Fruit fly (Drosophila melanogaster) whole organism, prepupa: ENCODE data around the gene CrebA.

ENCODE experiments used
- CG1621 ChIP-seq: fragments of 200-800 bp; sonication (Bioruptor generic); optimal IDR thresholded peaks from 3 replicates; lab custom pipeline; 2018; ENCODE audit warnings: missing biosample characterization, mild to moderate bottlenecking, missing genetic modification characterization
- CG16779 ChIP-seq: fragments of 200-800 bp; sonication (Bioruptor generic); optimal IDR thresholded peaks from 3 replicates; lab custom pipeline; 2017; ENCODE audit warnings: missing biosample characterization, mild to moderate bottlenecking, missing genetic modification characterization
- CG32006 ChIP-seq: fragments of 200-800 bp; sonication (Bioruptor generic); optimal IDR thresholded peaks from 3 replicates; lab custom pipeline; 2017; ENCODE audit warnings: missing biosample characterization, mild to moderate bottlenecking, missing genetic modification characterization
- CG34406 ChIP-seq: fragments of 200-800 bp; sonication (Bioruptor generic); optimal IDR thresholded peaks from 3 replicates; lab custom pipeline; 2016; ENCODE audit warnings: missing biosample characterization, missing genetic modification characterization
- CG3919 ChIP-seq: fragments of 200-800 bp; sonication (Bioruptor generic); optimal IDR thresholded peaks from 3 replicates; lab custom pipeline; 2016; ENCODE audit warnings: missing biosample characterization, missing genetic modification characterization
- CG6163 ChIP-seq: fragments of 200-800 bp; sonication (Bioruptor generic); IDR thresholded peaks from 3 replicates; pipeline ENCODE4 v1.3.6; 2022; ENCODE audit warnings: missing biosample characterization, missing genetic modification characterization
- CG6792 ChIP-seq: fragments of 200-800 bp; sonication (Bioruptor generic); optimal IDR thresholded peaks from 3 replicates; lab custom pipeline; 2016; ENCODE audit warnings: missing biosample characterization, missing genetic modification characterization
- CG8632 ChIP-seq: fragments of 200-800 bp; sonication (Bioruptor generic); optimal IDR thresholded peaks from 3 replicates; lab custom pipeline; 2016; ENCODE audit warnings: missing biosample characterization, missing genetic modification characterization
- CG9139 ChIP-seq: fragments of 200-800 bp; sonication (Bioruptor generic); optimal IDR thresholded peaks from 3 replicates; lab custom pipeline; 2017; ENCODE audit warnings: missing biosample characterization, mild to moderate bottlenecking, missing genetic modification characterization
- Eip78C ChIP-seq: fragments of 200-800 bp; sonication (Bioruptor generic); peaks from one replicate; lab custom pipeline; 2016; ENCODE audit warnings: missing biosample characterization, missing genetic modification characterization
- Hr38 ChIP-seq: sonication (Bioruptor generic); optimal IDR thresholded peaks from 2 replicates; lab custom pipeline; 2016; ENCODE audit warnings: missing biosample characterization, missing genetic modification characterization
- Hr39 ChIP-seq: fragments of 200-800 bp; sonication (Bioruptor generic); optimal IDR thresholded peaks from 2 replicates; lab custom pipeline; 2016; ENCODE audit warnings: missing biosample characterization, missing genetic modification characterization
- Hr4 ChIP-seq: fragments of 200-800 bp; sonication (Bioruptor generic); optimal IDR thresholded peaks from 3 replicates; lab custom pipeline; 2016; ENCODE audit warnings: missing biosample characterization, missing genetic modification characterization
- Lpt ChIP-seq: fragments of 200-800 bp; sonication (Bioruptor generic); optimal IDR thresholded peaks from 3 replicates; lab custom pipeline; 2016; ENCODE audit warnings: missing biosample characterization, missing genetic modification characterization
- OdsH ChIP-seq: fragments of 200-800 bp; sonication (Bioruptor generic); optimal IDR thresholded peaks from 3 replicates; lab custom pipeline; 2016; ENCODE audit warnings: missing biosample characterization, missing genetic modification characterization
- Sox14 ChIP-seq: fragments of 200-800 bp; sonication (Bioruptor generic); optimal IDR thresholded peaks from 3 replicates; lab custom pipeline; 2016; ENCODE audit warnings: missing biosample characterization, missing genetic modification characterization
- Sox15 ChIP-seq: fragments of 200-800 bp; sonication (Bioruptor generic); optimal IDR thresholded peaks from 3 replicates; lab custom pipeline; 2016; ENCODE audit warnings: missing biosample characterization, missing genetic modification characterization
- acj6 ChIP-seq: fragments of 200-800 bp; sonication (Bioruptor generic); optimal IDR thresholded peaks from 3 replicates; lab custom pipeline; 2016; ENCODE audit warnings: missing biosample characterization, missing genetic modification characterization
- eg ChIP-seq: fragments of 200-800 bp; sonication (Bioruptor generic); IDR thresholded peaks from 3 replicates; pipeline ENCODE4 v1.3.6; 2022; ENCODE audit warnings: missing biosample characterization, missing genetic modification characterization
- fkh ChIP-seq: fragments of 200-800 bp; sonication (Bioruptor generic); optimal IDR thresholded peaks from 3 replicates; lab custom pipeline; 2017; ENCODE audit warnings: missing biosample characterization, mild to moderate bottlenecking, missing genetic modification characterization, moderate library complexity
- lz ChIP-seq: fragments of 200-800 bp; sonication (Bioruptor generic); optimal IDR thresholded peaks from 3 replicates; lab custom pipeline; 2016; ENCODE audit warnings: missing biosample characterization, missing genetic modification characterization
- net ChIP-seq: fragments of 200-800 bp; sonication (Bioruptor generic); optimal IDR thresholded peaks from 3 replicates; lab custom pipeline; 2016; ENCODE audit warnings: missing biosample characterization, missing genetic modification characterization
- salr ChIP-seq, 2 experiments: fragments of 200-800 bp; sonication (Bioruptor generic); optimal IDR thresholded peaks; 3 replicates each; lab custom pipeline; 2016 to 2018; ENCODE audit warnings: missing biosample characterization in 2 of 2, missing genetic modification characterization in 2 of 2, mild to moderate bottlenecking in 1 of 2
- topi ChIP-seq: fragments of 200-800 bp; sonication (Bioruptor generic); optimal IDR thresholded peaks from 3 replicates; lab custom pipeline; 2016; ENCODE audit warnings: missing biosample characterization, missing genetic modification characterization
- vri ChIP-seq: fragments of 200-800 bp; sonication (Bioruptor generic); optimal IDR thresholded peaks from 3 replicates; lab custom pipeline; 2016; ENCODE audit warnings: missing biosample characterization, mild to moderate bottlenecking, missing genetic modification characterization

Gene CrebA

DNA sequence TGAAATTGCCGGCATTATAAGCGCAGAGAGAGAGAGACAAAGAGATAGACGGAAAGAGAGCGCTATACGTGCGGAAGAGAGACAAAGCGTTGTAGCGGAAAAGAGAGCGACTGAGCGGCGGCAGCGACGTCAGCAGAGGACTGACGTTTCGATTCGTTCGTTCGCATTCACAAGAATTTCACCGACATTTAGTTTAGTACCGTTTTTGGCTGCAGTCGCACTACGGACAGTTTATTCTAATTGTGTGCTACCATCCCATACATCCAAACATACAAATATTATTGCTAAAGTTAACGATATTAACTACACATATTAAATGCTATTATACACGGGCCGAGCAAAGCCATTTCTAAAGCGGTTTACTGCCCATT, at the start of gene CrebA:
Gene CrebA, plus strand, starts transcription at position 168 of the 371 bp plus-strand sequence.
- TF ChIP-seq CG1621 (tag; lab: Kevin White, UChicago) (peak; percentile 17), CG6792 (GFP tag; lab: Kevin White, UChicago) (no peak), eg (GFP tag; lab: Robert Waterston, UW) (peak; percentile 13; the same call in 2 of the 3 replicates), CG8632 (GFP tag; lab: Kevin White, UChicago) (no peak), Sox15 (GFP tag; lab: Kevin White, UChicago) (no peak), Sox14 (GFP tag; lab: Kevin White, UChicago) (no peak), CG6163 (peak; percentile 18; the same call in 1 of the 3 replicates), Eip78C (no peak), CG16779 (no peak)

DNA sequence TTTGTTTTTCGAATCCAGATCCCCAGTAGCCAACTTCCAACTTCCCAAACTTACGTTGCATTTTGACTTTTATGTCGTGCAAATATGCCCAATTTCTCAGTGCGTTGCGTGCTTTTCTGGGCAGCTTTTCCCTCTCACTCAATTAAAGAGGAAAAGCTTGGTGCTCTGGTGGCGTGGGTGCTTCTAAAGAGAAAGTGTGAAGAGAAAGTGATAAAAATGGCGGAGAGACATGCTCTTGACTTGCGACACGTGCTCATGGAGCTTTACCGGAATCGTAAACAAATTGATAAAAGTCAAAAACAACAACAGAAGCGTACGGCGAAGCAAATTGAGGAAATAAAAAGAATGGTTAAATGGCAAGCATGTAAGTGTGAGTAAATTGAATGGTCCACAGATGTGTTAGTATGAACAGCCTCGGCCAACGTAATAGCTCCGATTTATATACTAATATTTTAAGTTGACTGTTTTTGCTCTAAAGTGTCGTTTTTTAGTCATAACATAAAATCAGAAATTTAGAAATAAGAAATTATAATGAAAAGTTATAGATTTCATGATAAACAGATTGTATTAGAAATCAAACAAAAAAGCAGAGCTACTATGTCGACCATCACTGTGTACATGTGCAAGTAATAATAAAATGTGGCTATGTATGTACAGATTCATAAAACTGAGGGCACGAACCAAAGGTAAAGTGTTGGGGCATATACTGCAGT, 41.2 kb upstream of the CrebA start:
- peak; percentile 9 for TF ChIP-seq CG32006 (GFP tag; lab: Kevin White, UChicago)
- TF ChIP-seq fkh (GFP tag; lab: Kevin White, UChicago): peak; percentile 14
- TF ChIP-seq Lpt: no peak
- TF ChIP-seq, all 60 proteins: peak for 2

DNA sequence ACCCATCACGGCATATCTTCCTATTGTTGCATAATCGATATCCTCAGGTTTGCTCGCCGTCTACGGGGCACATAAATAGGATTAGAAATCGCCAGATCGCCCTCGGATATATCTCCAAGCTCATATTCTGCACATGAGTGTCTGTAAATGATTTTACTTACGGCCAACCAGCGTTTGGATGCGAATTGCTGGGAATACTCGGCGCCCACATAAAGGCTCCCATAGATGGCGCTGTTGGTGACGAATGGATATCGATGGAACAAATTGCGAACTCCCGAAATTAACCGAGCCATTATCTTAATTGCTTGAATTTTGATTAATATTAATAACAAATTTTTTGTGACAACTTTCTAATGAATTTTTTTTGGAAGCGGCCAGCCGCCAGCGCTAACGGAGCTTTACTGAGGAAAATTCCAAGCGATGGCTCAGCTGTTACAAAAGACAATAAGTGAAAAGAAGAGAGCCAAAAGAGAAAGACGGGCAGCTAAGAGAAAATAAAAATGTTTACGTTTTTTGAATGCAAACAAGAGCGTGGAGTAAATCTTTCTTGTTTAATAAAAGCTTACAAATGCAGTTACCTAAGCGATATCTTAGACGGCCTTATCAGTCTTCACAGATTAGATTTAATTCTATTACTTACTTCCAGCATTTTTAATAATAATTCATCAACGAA, 40.5 kb upstream of the CrebA start:
- TF ChIP-seq vri: peak; percentile 13
- no peak for TF ChIP-seq acj6 (GFP tag; lab: Kevin White, UChicago)
- TF ChIP-seq fkh (GFP tag; lab: Kevin White, UChicago): peak; percentile 6
- TF ChIP-seq Eip78C: peak; percentile 25
- no peak for TF ChIP-seq eg (GFP tag; lab: Robert Waterston, UW)
- no peak for TF ChIP-seq topi
- TF ChIP-seq CG6792 (GFP tag; lab: Kevin White, UChicago): no peak
- TF ChIP-seq, all 60 proteins: peak for 3

DNA sequence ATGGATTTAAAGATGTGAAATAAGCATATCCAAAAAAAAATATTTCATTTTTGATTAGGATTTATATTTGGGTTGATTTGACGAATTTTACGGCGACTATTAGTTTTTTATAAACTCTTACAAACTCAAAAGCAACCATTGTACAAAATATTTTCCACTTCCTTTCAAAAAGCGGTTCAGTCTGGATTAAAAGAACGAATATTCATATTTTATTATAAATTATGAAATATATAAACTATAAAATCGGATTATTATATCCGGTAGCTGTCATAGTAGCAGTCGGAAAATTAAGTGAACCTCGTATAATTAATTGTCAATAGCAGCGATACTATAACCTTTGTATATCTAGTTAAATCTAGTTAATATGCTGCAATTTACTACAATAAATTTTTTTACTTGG, 39.7 kb upstream of the CrebA start, which contains the start of gene CG12355:
Gene CG12355, minus strand, starts transcription at position 101 of the 400 bp plus-strand sequence.
- TF ChIP-seq Hr38: no peak
- no peak for TF ChIP-seq Lpt
- no peak for TF ChIP-seq CG1621 (tag; lab: Kevin White, UChicago)
- TF ChIP-seq salr (GFP tag; optimal IDR thresholded peaks at IDR 0.05; lab: Kevin White, UChicago): no peak
- no peak for TF ChIP-seq CG6163
- no peak for TF ChIP-seq CG34406 (GFP tag; lab: Kevin White, UChicago)
- TF ChIP-seq net (GFP tag; lab: Kevin White, UChicago): no peak

DNA sequence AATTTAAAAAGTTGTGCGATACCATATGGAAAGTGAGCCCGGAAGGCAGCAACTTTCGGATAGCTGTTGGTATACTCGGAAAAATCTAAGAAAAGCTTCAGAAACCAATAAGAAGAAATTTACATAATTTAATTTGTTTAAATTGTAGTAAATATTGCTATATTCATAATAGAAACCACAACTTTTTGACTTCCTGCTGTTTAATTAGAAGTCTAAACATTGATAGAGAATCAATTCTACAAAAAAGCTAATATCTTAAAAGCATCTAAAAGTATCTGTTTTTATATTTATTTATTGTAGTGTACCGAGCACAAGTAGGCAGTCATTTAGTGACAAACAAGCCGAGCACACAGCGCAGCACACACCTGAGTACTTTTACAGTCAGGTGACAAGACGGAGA, 38.9 kb upstream of the CrebA start, which contains the start of gene CG13455:
Gene CG13455, plus strand, starts transcription at position 301 of the 400 bp plus-strand sequence.
- TF ChIP-seq Hr4 (GFP tag; lab: Kevin White, UChicago) (no peak), OdsH (no peak), CG34406 (GFP tag; lab: Kevin White, UChicago) (no peak)
- TF ChIP-seq, all 60 proteins: peak for 0

DNA sequence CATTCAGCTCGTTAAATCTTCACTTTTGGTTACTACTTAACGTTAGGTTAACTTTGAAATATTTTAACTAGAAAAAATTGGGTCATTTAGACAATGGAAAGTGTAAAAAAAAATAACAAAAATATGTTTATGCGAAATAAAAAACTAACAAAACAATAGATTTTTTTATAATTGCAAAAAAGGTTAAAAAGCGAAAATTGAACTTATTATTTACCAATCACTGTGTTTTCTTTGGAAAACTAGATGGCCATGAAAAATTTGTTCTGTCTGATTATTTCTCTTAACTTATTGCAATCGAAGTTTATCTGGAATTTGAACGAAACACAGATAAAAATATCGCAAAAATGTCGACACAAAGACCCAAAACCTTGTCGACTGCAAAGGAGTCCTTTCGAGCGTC, 37.3 kb upstream of the CrebA start, which contains the start of gene CG7276:
Gene CG7276, plus strand, starts transcription at position 301 of the 400 bp plus-strand sequence.
- TF ChIP-seq Hr39 (GFP tag; lab: Kevin White, UChicago) (no peak), lz (GFP tag; lab: Kevin White, UChicago) (no peak), CG9139 (GFP tag; lab: Kevin White, UChicago) (no peak)

DNA sequence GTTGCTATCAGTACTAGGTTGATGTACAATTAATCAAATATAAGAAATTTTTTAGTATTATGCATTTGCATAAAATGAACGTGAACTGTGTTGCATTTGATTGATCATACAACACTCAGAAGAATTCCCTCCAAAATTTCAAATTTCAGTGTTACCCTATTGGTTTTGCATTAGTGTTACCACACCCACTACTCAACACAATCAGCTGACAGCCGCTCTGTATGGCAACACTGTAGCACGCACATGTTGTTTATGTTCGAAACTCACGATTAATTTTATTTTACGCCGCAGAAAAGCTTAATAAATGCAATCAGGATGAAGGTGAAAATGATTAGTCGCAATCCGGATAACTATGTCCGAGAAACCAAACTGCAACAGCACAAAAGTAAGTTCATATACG, 36.5 kb upstream of the CrebA start, which contains the start of gene CG7275:
Gene CG7275, plus strand, starts transcription at position 215 of the 400 bp plus-strand sequence.
- TF ChIP-seq CG3919 (GFP tag; lab: Kevin White, UChicago): no peak
